Fruit fly (Drosophila melanogaster): ENCODE data around the gene CG9727.
A peak's percentile ranks its signal among the peaks of the same experiment; 100 is the strongest.

Gene CG9727

dm6 chr3R:6406566-6407098, 49.8 kb downstream of the CG9727 start, which contains the start of gene gpp (continued):
- TF ChIP-seq mld (GFP tag; IDR thresholded peaks at IDR 0.05; ENCODE audit: partially characterized antibody) (no peak), CG32532 (GFP tag; IDR thresholded peaks at IDR 0.05) (no peak), PHDP (tag; optimal IDR thresholded peaks at IDR 0.05) (peak; percentile 25), CG3281 (GFP tag; optimal IDR thresholded peaks at IDR 0.05) (no peak), CG12769 (tag; optimal IDR thresholded peaks at IDR 0.05) (peak; percentile 56), sug (tag; optimal IDR thresholded peaks at IDR 0.05) (peak; percentile 24), HHEX (GFP tag; optimal IDR thresholded peaks at IDR 0.05) (peak; percentile 10), Jarid2 (GFP tag; optimal IDR thresholded peaks at IDR 0.05) (peak; percentile 92), Hmr (GFP tag; optimal IDR thresholded peaks at IDR 0.05) (peak; percentile 12), CG12659 (GFP tag; optimal IDR thresholded peaks at IDR 0.05) (peak; percentile 55), CG14710 (tag; optimal IDR thresholded peaks at IDR 0.05) (peak; percentile 6), Hey (tag; optimal IDR thresholded peaks at IDR 0.05) (no peak), CG15514 (GFP tag; optimal IDR thresholded peaks at IDR 0.05) (peak; percentile 19), CG17186 (GFP tag; optimal IDR thresholded peaks at IDR 0.05) (peak; percentile 34), Ets97D (GFP tag; optimal IDR thresholded peaks at IDR 0.05) (peak; percentile 66), ci (GFP tag; IDR thresholded peaks at IDR 0.05) (no peak), HLHmδ (GFP tag; optimal IDR thresholded peaks at IDR 0.05) (peak; percentile 63), CG2875 (GFP tag; optimal IDR thresholded peaks at IDR 0.05) (peak; percentile 21), wor (GFP tag; IDR thresholded peaks at IDR 0.05) (no peak), schlank (tag; optimal IDR thresholded peaks at IDR 0.05) (no peak), Awh (GFP tag; IDR thresholded peaks at IDR 0.05) (no peak), Nf-YB (GFP tag; optimal IDR thresholded peaks at IDR 0.05) (peak; percentile 21), CG6272 (GFP tag; IDR thresholded peaks at IDR 0.05) (no peak), amos (GFP tag; IDR thresholded peaks at IDR 0.05; ENCODE audit: partially characterized antibody) (no peak), dysf (GFP tag; IDR thresholded peaks at IDR 0.05) (no peak), CG13894 (tag; optimal IDR thresholded peaks at IDR 0.05) (no peak), Sox100B (GFP tag; optimal IDR thresholded peaks at IDR 0.05) (peak; percentile 2), Sin3A (optimal IDR thresholded peaks at IDR 0.05) (peak; percentile 33), Dp (GFP tag; optimal IDR thresholded peaks at IDR 0.05) (peak; percentile 27), chif (GFP tag; optimal IDR thresholded peaks at IDR 0.05) (peak in 1 of 2 experiments; percentile 34), sd (tag; optimal IDR thresholded peaks at IDR 0.05) (peak; percentile 50), peb (GFP tag; IDR thresholded peaks at IDR 0.05) (no peak), CG12104 (GFP tag; optimal IDR thresholded peaks at IDR 0.05) (peak; percentile 18), pzg (GFP tag; optimal IDR thresholded peaks at IDR 0.05) (peak; percentile 82), B-H2 (GFP tag; optimal IDR thresholded peaks at IDR 0.05) (no peak), CG15479 (GFP tag; optimal IDR thresholded peaks at IDR 0.05) (peak; percentile 11), CG10462 (GFP tag; optimal IDR thresholded peaks at IDR 0.05) (no peak), Pdp1 (GFP tag; optimal IDR thresholded peaks at IDR 0.05) (peak; percentile 19 to 92), wdn (GFP tag; IDR thresholded peaks at IDR 0.05) (no peak), nerfin-1 (tag; optimal IDR thresholded peaks at IDR 0.05) (peak; percentile 26), CG2116 (GFP tag; optimal IDR thresholded peaks at IDR 0.05) (peak; percentile 59), esg (GFP tag; conservative IDR thresholded peaks at IDR 0.05) (no peak), CG34376 (GFP tag; optimal IDR thresholded peaks at IDR 0.05) (peak; percentile 39), Asciz (GFP tag; optimal IDR thresholded peaks at IDR 0.05) (no peak), Atf6 (GFP tag; IDR thresholded peaks at IDR 0.05) (no peak), Myb (GFP tag; optimal IDR thresholded peaks at IDR 0.05) (peak; percentile 50), ase (GFP tag; IDR thresholded peaks at IDR 0.05) (no peak), CG2712 (tag; optimal IDR thresholded peaks at IDR 0.05) (peak; percentile 30), tio (GFP tag; optimal IDR thresholded peaks at IDR 0.05) (no peak), abd-A (tag; optimal IDR thresholded peaks at IDR 0.05) (peak; percentile 68)

Data from whole organism, embryonic.